Fruit fly (Drosophila melanogaster) whole organism, embryonic: ENCODE results near the gene inaF-B.
A peak's percentile ranks its signal among the peaks of the same experiment; 100 is the strongest.

Experiments
- Ada2b ChIP-seq: fragments of 200-800 bp; sonication (Bioruptor generic); IDR thresholded peaks from 2 replicates; pipeline ENCODE4 v1.3.6; 2022; ENCODE audit warnings: missing biosample characterization, missing genetic modification characterization
- Adf1 ChIP-seq: fragments of 200-800 bp; sonication (Bioruptor generic); IDR thresholded peaks from 2 replicates; pipeline ENCODE4 v1.3.6; 2022; ENCODE audit warnings: missing biosample characterization, missing genetic modification characterization
- B-H1 ChIP-seq: fragments of 200-800 bp; sonication (Bioruptor generic); IDR thresholded peaks from 3 replicates; pipeline ENCODE4 v1.3.6; 2022; ENCODE audit warnings: missing biosample characterization, missing genetic modification characterization
- C15 ChIP-seq: fragments of 200-800 bp; sonication (Bioruptor generic); IDR thresholded peaks from 3 replicates; pipeline ENCODE4 v1.3.6; 2022; ENCODE audit warnings: missing biosample characterization, missing genetic modification characterization
- CG12236 ChIP-seq: fragments of 200-800 bp; sonication (Bioruptor generic); optimal IDR thresholded peaks from 2 replicates; lab custom pipeline; 2016; ENCODE audit warnings: missing biosample characterization, missing genetic modification characterization
- CG13287 ChIP-seq: fragments of 200-800 bp; sonication (Bioruptor generic); IDR thresholded peaks from 2 replicates; pipeline ENCODE4 v1.3.6; 2022; ENCODE audit warnings: missing biosample characterization, missing genetic modification characterization; ENCODE audit not compliant: partially characterized antibody
- CG15514 ChIP-seq: fragments of 200-800 bp; sonication (Bioruptor generic); optimal IDR thresholded peaks from 3 replicates; lab custom pipeline; 2017; ENCODE audit warnings: missing biosample characterization, missing genetic modification characterization, mild to moderate bottlenecking, moderate library complexity, missing genetic modification reagents
- CG15601 ChIP-seq: fragments of 200-800 bp; sonication (Bioruptor generic); optimal IDR thresholded peaks from 3 replicates; lab custom pipeline; 2019; ENCODE audit warnings: missing biosample characterization, mild to moderate bottlenecking, missing genetic modification characterization, moderate library complexity
- CG17359 ChIP-seq: fragments of 200-800 bp; sonication (Bioruptor generic); optimal IDR thresholded peaks from 3 replicates; lab custom pipeline; 2018; ENCODE audit warnings: missing biosample characterization, mild to moderate bottlenecking, missing genetic modification characterization, moderate library complexity
- CG17385 ChIP-seq: fragments of 200-800 bp; sonication (Bioruptor generic); optimal IDR thresholded peaks from 3 replicates; lab custom pipeline; 2018; ENCODE audit warnings: missing biosample characterization, mild to moderate bottlenecking, missing genetic modification characterization
- CG2120 ChIP-seq: fragments of 200-800 bp; sonication (Bioruptor generic); optimal IDR thresholded peaks from 3 replicates; lab custom pipeline; 2016; ENCODE audit warnings: missing biosample characterization, missing genetic modification characterization
- CG30020 ChIP-seq: fragments of 200-800 bp; optimal IDR thresholded peaks from 2 replicates; lab custom pipeline; 2019; ENCODE audit warnings: missing biosample characterization, mild to moderate bottlenecking, missing genetic modification characterization, moderate library complexity
- CG33557 ChIP-seq: fragments of 200-800 bp; sonication (Bioruptor generic); optimal IDR thresholded peaks from 2 replicates; lab custom pipeline; 2019; ENCODE audit warnings: missing biosample characterization, mild to moderate bottlenecking, missing genetic modification characterization, moderate library complexity
- CG34376 ChIP-seq: fragments of 200-800 bp; sonication (Bioruptor generic); optimal IDR thresholded peaks from 2 replicates; lab custom pipeline; 2018; ENCODE audit warnings: missing biosample characterization, mild to moderate bottlenecking, missing genetic modification characterization
- CG5180 ChIP-seq: fragments of 200-800 bp; sonication (Bioruptor generic); optimal IDR thresholded peaks from 3 replicates; lab custom pipeline; 2017; ENCODE audit warnings: missing biosample characterization, missing genetic modification characterization, mild to moderate bottlenecking, moderate library complexity, missing genetic modification reagents
- CG6683 ChIP-seq: fragments of 200-800 bp; sonication (Bioruptor generic); optimal IDR thresholded peaks from 2 replicates; lab custom pipeline; 2017; ENCODE audit warnings: missing biosample characterization, mild to moderate bottlenecking, missing genetic modification characterization, missing genetic modification reagents
- CG8290 ChIP-seq, 3 experiments: fragments of 200-800 bp; sonication (Bioruptor generic); optimal IDR thresholded peaks; 2 replicates each; lab custom pipeline; 2016 to 2019; ENCODE audit warnings: missing biosample characterization in 3 of 3, missing genetic modification characterization in 3 of 3, mild to moderate bottlenecking in 2 of 3, moderate library complexity in 1 of 3
- CG8359 ChIP-seq: fragments of 200-800 bp; sonication (Bioruptor generic); optimal IDR thresholded peaks from 2 replicates; lab custom pipeline; 2017; ENCODE audit warnings: missing biosample characterization, mild to moderate bottlenecking, missing genetic modification characterization, borderline replicate concordance
- CG9727 ChIP-seq: fragments of 200-800 bp; sonication (Bioruptor generic); optimal IDR thresholded peaks from 3 replicates; lab custom pipeline; 2017; ENCODE audit warnings: missing biosample characterization, mild to moderate bottlenecking, missing genetic modification characterization
- CoRest ChIP-seq: fragments of 200-800 bp; sonication (Bioruptor generic); optimal IDR thresholded peaks from 3 replicates; lab custom pipeline; 2018; ENCODE audit warnings: missing biosample characterization, mild to moderate bottlenecking, missing genetic modification characterization, moderate library complexity
- D ChIP-seq, 2 experiments: fragments of 200-800 bp in 1 of 2; fragments of >200 bp in 1 of 2; sonication (Bioruptor generic) in 1 of 2; optimal IDR thresholded peaks; 2 replicates in 1 of 2; 3 replicates in 1 of 2; lab custom pipeline; 2017; ENCODE audit warnings: mild to moderate bottlenecking in 1 of 2, missing biosample characterization in 1 of 2, missing genetic modification characterization in 1 of 2, missing genetic modification reagents in 1 of 2
- Deaf1 ChIP-seq: fragments of 200-800 bp; optimal IDR thresholded peaks from 3 replicates; lab custom pipeline; 2019; ENCODE audit warnings: missing biosample characterization, mild to moderate bottlenecking, missing genetic modification characterization, moderate library complexity
- Dll ChIP-seq: fragments of 200-800 bp; sonication (Bioruptor generic); IDR thresholded peaks from 4 replicates; pipeline ENCODE4 v1.3.6; 2022; ENCODE audit warnings: missing biosample characterization, missing genetic modification characterization; ENCODE audit not compliant: partially characterized antibody
- Doc3 ChIP-seq: fragments of 200-800 bp; sonication (Bioruptor generic); IDR thresholded peaks from 3 replicates; pipeline ENCODE4 v1.3.6; 2022; ENCODE audit warnings: missing biosample characterization, missing genetic modification characterization; ENCODE audit not compliant: partially characterized antibody
- Fer1 ChIP-seq: fragments of 200-800 bp; sonication (Bioruptor generic); optimal IDR thresholded peaks from 2 replicates; lab custom pipeline; 2017; ENCODE audit warnings: missing biosample characterization, mild to moderate bottlenecking, missing genetic modification characterization
- NK7.1 ChIP-seq: fragments of 200-800 bp; sonication (Bioruptor generic); optimal IDR thresholded peaks from 3 replicates; lab custom pipeline; 2016; ENCODE audit warnings: missing biosample characterization, missing genetic modification characterization
- Nf-YC ChIP-seq: fragments of 200-800 bp; optimal IDR thresholded peaks from 3 replicates; lab custom pipeline; 2019; ENCODE audit warnings: missing biosample characterization, mild to moderate bottlenecking, missing genetic modification characterization, moderate library complexity
- Pdp1 ChIP-seq, 2 experiments: fragments of 200-800 bp; sonication (Bioruptor generic); optimal IDR thresholded peaks; 3 replicates each; lab custom pipeline; 2016; ENCODE audit warnings: missing biosample characterization in 2 of 2, missing genetic modification characterization in 2 of 2, mild to moderate bottlenecking in 1 of 2, moderate library complexity in 1 of 2
- Vsx1 ChIP-seq: fragments of 200-800 bp; sonication (Bioruptor generic); optimal IDR thresholded peaks from 2 replicates; lab custom pipeline; 2017; ENCODE audit warnings: missing biosample characterization, mild to moderate bottlenecking, missing genetic modification characterization, missing genetic modification reagents
- YL-1 ChIP-seq: fragments of 200-800 bp; sonication (Bioruptor generic); optimal IDR thresholded peaks from 3 replicates; lab custom pipeline; 2017; ENCODE audit warnings: missing biosample characterization, mild to moderate bottlenecking, missing genetic modification characterization
- bsh ChIP-seq, 2 experiments: fragments of 200-800 bp; sonication (Bioruptor generic); optimal IDR thresholded peaks; 2 replicates each; lab custom pipeline; 2017 to 2018; ENCODE audit warnings: mild to moderate bottlenecking in 2 of 2, missing biosample characterization in 2 of 2, missing genetic modification characterization in 2 of 2, moderate library complexity in 1 of 2
- ci ChIP-seq: fragments of 200-800 bp; sonication (Bioruptor generic); IDR thresholded peaks from 3 replicates; pipeline ENCODE4 v1.3.6; 2022; ENCODE audit warnings: missing biosample characterization, missing genetic modification characterization
- crc ChIP-seq: fragments of 200-800 bp; sonication (Bioruptor generic); optimal IDR thresholded peaks from 2 replicates; lab custom pipeline; 2016; ENCODE audit warnings: missing biosample characterization, missing genetic modification characterization
- crol ChIP-seq: fragments of 200-800 bp; sonication (Bioruptor generic); IDR thresholded peaks from 2 replicates; pipeline ENCODE4 v1.3.6; 2022; ENCODE audit warnings: missing biosample characterization, missing genetic modification characterization
- dmrt99B ChIP-seq: fragments of 200-800 bp; sonication (Bioruptor generic); optimal IDR thresholded peaks from 2 replicates; lab custom pipeline; 2018; ENCODE audit warnings: missing biosample characterization, mild to moderate bottlenecking, missing genetic modification characterization, moderate library complexity
- dpn ChIP-seq, 2 experiments: fragments of 200-800 bp; sonication (Bioruptor generic); optimal IDR thresholded peaks; 3 replicates each; lab custom pipeline; 2016; ENCODE audit warnings: missing biosample characterization in 2 of 2, missing genetic modification characterization in 2 of 2
- ftz-f1 ChIP-seq: fragments of 200-800 bp; sonication (Bioruptor generic); optimal IDR thresholded peaks from 2 replicates; lab custom pipeline; 2016; ENCODE audit warnings: missing biosample characterization, missing genetic modification characterization
- h ChIP-seq: fragments of >200 bp; optimal IDR thresholded peaks from 2 replicates; lab custom pipeline; 2017
- kay ChIP-seq: fragments of 200-800 bp; sonication (Bioruptor generic); optimal IDR thresholded peaks from 2 replicates; lab custom pipeline; 2016; ENCODE audit warnings: missing biosample characterization, missing genetic modification characterization
- nerfin-1 ChIP-seq: fragments of 200-800 bp; sonication (Bioruptor generic); optimal IDR thresholded peaks from 3 replicates; lab custom pipeline; 2019; ENCODE audit warnings: missing biosample characterization, mild to moderate bottlenecking, missing genetic modification characterization, moderate library complexity
- pan ChIP-seq, 4 experiments: fragments of >200 bp in 3 of 4; fragments of 200-800 bp in 1 of 4; sonication (Bioruptor generic) in 1 of 4; optimal IDR thresholded peaks in 3 of 4; IDR thresholded peaks in 1 of 4; 2 replicates each; pipeline versions ENCODE4 v1.3.6 to Lab custom; 2017 to 2022; ENCODE audit warnings: missing biosample characterization in 2 of 4, missing genetic modification characterization in 2 of 4, mixed read lengths in 1 of 4
- scrt ChIP-seq: fragments of 200-800 bp; sonication (Bioruptor generic); optimal IDR thresholded peaks from 2 replicates; lab custom pipeline; 2018; ENCODE audit warnings: missing biosample characterization, mild to moderate bottlenecking, missing genetic modification characterization, moderate library complexity
- stc ChIP-seq: fragments of 200-800 bp; sonication (Bioruptor generic); IDR thresholded peaks from 2 replicates; pipeline ENCODE4 v1.3.6; 2022; ENCODE audit warnings: missing biosample characterization, missing genetic modification characterization
- tap ChIP-seq: fragments of 200-800 bp; optimal IDR thresholded peaks from 3 replicates; lab custom pipeline; 2019; ENCODE audit warnings: missing biosample characterization, mild to moderate bottlenecking, missing genetic modification characterization, moderate library complexity
- tio ChIP-seq: fragments of 200-800 bp; sonication (Bioruptor generic); optimal IDR thresholded peaks from 2 replicates; lab custom pipeline; 2017; ENCODE audit warnings: missing biosample characterization, missing genetic modification characterization, inconsistent platforms
- vvl ChIP-seq: fragments of 200-800 bp; sonication (Bioruptor generic); IDR thresholded peaks from 2 replicates; pipeline ENCODE4 v1.3.6; 2022; ENCODE audit warnings: missing biosample characterization, missing genetic modification characterization

The inaF-B gene

DNA sequence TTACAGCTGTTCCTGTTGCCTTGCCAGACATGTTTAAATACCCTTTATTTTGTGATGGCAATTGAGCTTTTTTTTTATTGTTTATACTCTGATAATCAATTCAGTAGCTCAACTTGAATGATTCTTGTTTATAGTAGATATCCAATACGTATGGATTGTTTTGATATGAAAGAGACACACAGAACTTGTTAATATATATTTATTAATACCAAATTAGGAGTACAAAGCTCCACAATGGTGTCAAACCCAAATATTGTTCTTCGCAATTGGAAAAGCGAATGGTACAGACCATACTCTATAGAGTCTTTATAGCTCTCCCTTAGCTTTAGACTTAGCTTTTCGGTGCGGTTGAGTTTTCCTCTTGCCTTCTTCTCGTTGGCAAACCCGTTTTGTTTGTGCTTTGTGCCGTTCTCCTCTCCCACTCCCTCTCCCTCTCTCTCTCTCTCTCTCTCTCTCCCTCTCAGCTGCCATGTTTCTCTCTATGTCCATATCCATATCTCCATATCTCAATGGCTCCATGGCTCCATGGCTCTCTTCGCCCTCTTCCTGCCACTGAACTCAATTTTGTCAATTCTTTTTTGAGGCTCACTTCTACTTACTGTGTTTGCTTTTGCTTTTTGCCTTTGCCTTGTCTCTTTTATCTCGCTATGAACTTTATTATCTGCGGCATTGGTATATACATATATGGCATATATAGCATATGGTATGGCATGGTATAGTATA, 46.5 kb downstream of the inaF-B start (continued):
- TF ChIP-seq Vsx1 (GFP tag; lab: Kevin White, UChicago), result peak; percentile 54
- peak; percentile 83 for TF ChIP-seq Fer1 (GFP tag; lab: Kevin White, UChicago)
- TF ChIP-seq NK7.1 (GFP tag; lab: Kevin White, UChicago), result peak; percentile 0
- no peak for TF ChIP-seq Ada2b (GFP tag; lab: Robert Waterston, UW)
- peak; percentile 60; the same call in 1 of the 2 replicates for TF ChIP-seq crol (GFP tag; lab: Robert Waterston, UW)
- peak; percentile 28 for TF ChIP-seq dmrt99B (tag; lab: Kevin White, UChicago)
- TF ChIP-seq CG17359, result peak; percentile 44
- TF ChIP-seq B-H1 (GFP tag; lab: Robert Waterston, UW), result no peak
- TF ChIP-seq CG13287 (GFP tag; lab: Robert Waterston, UW), result peak; percentile 35
- peak; percentile 15 for TF ChIP-seq nerfin-1 (tag; lab: Kevin White, UChicago)
- peak; percentile 40 for TF ChIP-seq Nf-YC (tag; lab: Kevin White, UChicago)
- TF ChIP-seq bsh (GFP tag; optimal IDR thresholded peaks at IDR 0.05; lab: Kevin White, UChicago), result peak in 1 of 2 experiments; percentile 73
- TF ChIP-seq D (optimal IDR thresholded peaks at IDR 0.05; lab: Kevin White, UChicago), result no peak
- TF ChIP-seq D (GFP tag; optimal IDR thresholded peaks at IDR 0.05; lab: Kevin White, UChicago), result no peak
- TF ChIP-seq CG34376 (GFP tag; lab: Kevin White, UChicago), result peak; percentile 80
- peak; percentile 5 for TF ChIP-seq CG9727 (GFP tag; lab: Kevin White, UChicago)
- TF ChIP-seq CG15601 (tag; lab: Kevin White, UChicago), result peak; percentile 33
- TF ChIP-seq vvl (GFP tag; lab: Robert Waterston, UW), result peak; percentile 67; the same call in 1 of the 2 replicates
- peak; percentile 63 for TF ChIP-seq CG15514 (GFP tag; lab: Kevin White, UChicago)
- no peak for TF ChIP-seq C15
- peak; percentile 26; the same call in 1 of the 2 replicates for TF ChIP-seq stc (GFP tag; lab: Robert Waterston, UW)
- peak; percentile 80 for TF ChIP-seq CG17385 (GFP tag; lab: Kevin White, UChicago)
- peak in 1 of 2 experiments; percentile 28 for TF ChIP-seq Pdp1 (GFP tag; optimal IDR thresholded peaks at IDR 0.05; lab: Kevin White, UChicago)
- peak; percentile 15; the same call in 1 of the 3 replicates for TF ChIP-seq Doc3
- TF ChIP-seq tio (GFP tag; lab: Kevin White, UChicago), result no peak
- peak; percentile 19 for TF ChIP-seq CG2120 (GFP tag; lab: Kevin White, UChicago)
- TF ChIP-seq Adf1 (GFP tag; lab: Robert Waterston, UW), result peak; percentile 28; the same call in 1 of the 2 replicates
- TF ChIP-seq CG8359 (GFP tag; lab: Kevin White, UChicago), result peak; percentile 17
- TF ChIP-seq CoRest (tag; lab: Kevin White, UChicago), result no peak
- TF ChIP-seq CG6683 (GFP tag; lab: Kevin White, UChicago), result peak; percentile 61
- peak; percentile 41 for TF ChIP-seq YL-1 (GFP tag; lab: Kevin White, UChicago)
- peak in 1 of 2 experiments; percentile 11 for TF ChIP-seq dpn (GFP tag; optimal IDR thresholded peaks at IDR 0.05; lab: Kevin White, UChicago)
- no peak for TF ChIP-seq CG30020
- no peak for TF ChIP-seq pan (optimal IDR thresholded peaks at IDR 0.05; lab: Kevin White, UChicago)
- TF ChIP-seq pan (GFP tag; optimal IDR thresholded peaks at IDR 0.05 in 1 of 2, IDR thresholded peaks at IDR 0.05 in 1 of 2), result no peak
- peak; percentile 34 for TF ChIP-seq tap (tag; lab: Kevin White, UChicago)
- no peak for TF ChIP-seq kay (GFP tag; lab: Kevin White, UChicago)
- no peak for TF ChIP-seq h (lab: Kevin White, UChicago)
- peak; percentile 4 for TF ChIP-seq CG12236
- peak; percentile 28 for TF ChIP-seq scrt (GFP tag; lab: Kevin White, UChicago)
- peak; percentile 29 for TF ChIP-seq CG5180 (GFP tag; lab: Kevin White, UChicago)
- no peak for TF ChIP-seq CG8290 (GFP tag; optimal IDR thresholded peaks at IDR 0.05; lab: Kevin White, UChicago)
- peak in 1 of 2 experiments; percentile 42 for TF ChIP-seq CG8290 (tag; optimal IDR thresholded peaks at IDR 0.05; lab: Kevin White, UChicago)
- TF ChIP-seq Deaf1 (tag; lab: Kevin White, UChicago), result peak; percentile 17
- no peak for TF ChIP-seq CG33557 (GFP tag; lab: Kevin White, UChicago)
- peak; percentile 59; the same call in 2 of the 3 replicates for TF ChIP-seq ci (GFP tag; lab: Robert Waterston, UW)
- peak; percentile 4 for TF ChIP-seq ftz-f1 (GFP tag; lab: Kevin White, UChicago)
- no peak for TF ChIP-seq Dll (GFP tag; lab: Robert Waterston, UW)
- peak; percentile 6 for TF ChIP-seq crc (GFP tag; lab: Kevin White, UChicago)
